Fruit fly (Drosophila melanogaster): ENCODE measurements around the gene CG32191.
A peak's percentile ranks its signal among the peaks of the same experiment; 100 is the strongest.

Gene CG32191

DNA sequence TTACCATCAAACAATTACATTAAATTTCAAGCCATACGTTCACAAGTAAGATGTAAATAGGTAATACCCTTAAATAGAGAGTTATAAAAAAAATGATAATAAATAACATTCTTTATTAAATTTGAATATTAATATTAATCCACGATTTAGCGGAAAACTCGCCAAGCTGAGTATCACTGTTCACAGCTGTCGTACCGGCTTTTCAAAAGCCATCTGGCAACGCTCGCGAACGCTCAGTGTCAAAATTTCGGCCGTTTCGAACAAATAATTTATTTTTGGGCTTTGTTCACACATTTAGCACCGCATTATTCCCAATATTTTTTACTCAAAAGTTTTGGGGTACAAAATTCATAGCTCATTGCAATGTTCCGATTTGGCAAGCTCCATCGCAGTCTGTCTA lies 40.6 kb upstream of the CG32191 start, which contains the start of gene TrpRS-m (continued):
- TF ChIP-seq CG3995 (GFP tag; optimal IDR thresholded peaks at IDR 0.05) (peak; percentile 29), tin (GFP tag; optimal IDR thresholded peaks at IDR 0.05) (no peak), CG15514 (GFP tag; optimal IDR thresholded peaks at IDR 0.05) (peak; percentile 33)

DNA sequence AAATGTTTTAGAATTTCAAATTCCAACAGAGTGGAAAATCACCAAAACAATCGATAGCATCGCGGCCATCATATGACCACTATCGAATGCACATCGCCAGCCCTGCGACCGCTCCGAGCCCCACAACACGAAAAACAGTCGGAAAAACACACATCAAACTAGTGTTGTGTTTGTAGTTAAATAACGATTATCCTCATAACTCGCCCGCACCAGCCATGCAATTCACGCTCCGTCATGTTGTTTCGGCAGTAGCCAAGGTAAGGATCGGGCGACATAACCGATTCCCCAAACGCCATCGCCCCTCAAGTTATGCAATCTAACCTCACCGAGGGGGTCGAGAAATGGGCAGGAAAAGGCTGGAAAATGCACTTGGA lies 38.0 kb upstream of the CG32191 start:
- TF ChIP-seq salm (tag; optimal IDR thresholded peaks at IDR 0.05) (no peak), CG9727 (GFP tag; optimal IDR thresholded peaks at IDR 0.05) (no peak), ci (GFP tag; IDR thresholded peaks at IDR 0.05) (no peak; the same call in 2 of the 3 replicates), CG10959 (GFP tag; IDR thresholded peaks at IDR 0.05) (no peak), CG11456 (GFP tag; IDR thresholded peaks at IDR 0.05) (no peak), cwo (GFP tag; optimal IDR thresholded peaks at IDR 0.05) (no peak), CG14965 (GFP tag; optimal IDR thresholded peaks at IDR 0.05; ENCODE audit: borderline replicate concordance) (no peak), ken (GFP tag; IDR thresholded peaks at IDR 0.05) (no peak), CG13296 (GFP tag; optimal IDR thresholded peaks at IDR 0.05) (no peak), CG13424 (tag; optimal IDR thresholded peaks at IDR 0.05) (no peak), gsb (GFP tag; IDR thresholded peaks at IDR 0.05) (no peak), odd (GFP tag; optimal IDR thresholded peaks at IDR 0.05) (no peak), ac (GFP tag; optimal IDR thresholded peaks at IDR 0.05) (no peak), Vsx1 (GFP tag; optimal IDR thresholded peaks at IDR 0.05) (no peak), E2f2 (GFP tag; IDR thresholded peaks at IDR 0.05) (peak; percentile 48), Chrac-16 (GFP tag; optimal IDR thresholded peaks at IDR 0.05) (no peak), Xrp1 (GFP tag; IDR thresholded peaks at IDR 0.05) (no peak), CG1792 (GFP tag; optimal IDR thresholded peaks at IDR 0.05) (no peak), CG15269 (tag; optimal IDR thresholded peaks at IDR 0.05) (no peak), CG1529 (GFP tag; optimal IDR thresholded peaks at IDR 0.05) (no peak), Doc2 (GFP tag; IDR thresholded peaks at IDR 0.05) (no peak), CG7556 (GFP tag; optimal IDR thresholded peaks at IDR 0.05) (no peak), CG42726 (GFP tag; IDR thresholded peaks at IDR 0.05; ENCODE audit: partially characterized antibody) (peak; percentile 78), nerfin-1 (tag; optimal IDR thresholded peaks at IDR 0.05) (no peak), ind (GFP tag; optimal IDR thresholded peaks at IDR 0.05) (no peak), CG14441 (GFP tag; IDR thresholded peaks at IDR 0.05) (no peak), CG11560 (tag; IDR thresholded peaks at IDR 0.05) (no peak; the same call in 2 of the 3 replicates), fd96Cb (tag; optimal IDR thresholded peaks at IDR 0.05) (no peak), unc-4 (GFP tag; IDR thresholded peaks at IDR 0.05; ENCODE audit: partially characterized antibody) (peak; percentile 70), ham (GFP tag; IDR thresholded peaks at IDR 0.05) (no peak), CG3726 (GFP tag; IDR thresholded peaks at IDR 0.05) (no peak), sim (GFP tag; IDR thresholded peaks at IDR 0.05) (no peak), CG33213 (GFP tag; optimal IDR thresholded peaks at IDR 0.05) (no peak), CG7271 (tag; optimal IDR thresholded peaks at IDR 0.05) (no peak), vnd (GFP tag; IDR thresholded peaks at IDR 0.05; ENCODE audit: partially characterized antibody) (peak; percentile 69), lov (optimal IDR thresholded peaks at IDR 0.05) (no peak), lov (GFP tag; IDR thresholded peaks at IDR 0.05) (no peak), psq (GFP tag; optimal IDR thresholded peaks at IDR 0.05) (no peak), YL-1 (GFP tag; optimal IDR thresholded peaks at IDR 0.05) (peak; percentile 61), Tbp (GFP tag; optimal IDR thresholded peaks at IDR 0.05) (no peak), inv (GFP tag; IDR thresholded peaks at IDR 0.05; ENCODE audit: partially characterized antibody) (peak; percentile 58; the same call in 1 of the 2 replicates), Hand (GFP tag; optimal IDR thresholded peaks at IDR 0.05) (no peak), sug (tag; optimal IDR thresholded peaks at IDR 0.05) (peak; percentile 57), Dip2 (GFP tag; IDR thresholded peaks at IDR 0.05) (no peak), oc (tag; optimal IDR thresholded peaks at IDR 0.05) (no peak), BEAF-32 (GFP tag; optimal IDR thresholded peaks at IDR 0.05) (no peak), CG11398 (GFP tag; optimal IDR thresholded peaks at IDR 0.05) (no peak)

Data from whole organism, embryonic.